Fruit fly (Drosophila melanogaster): ENCODE measurements around the gene CG2901.
"Not testable (repeated sequence)": the region's sequence is repeated elsewhere in the genome, so short reads cannot be mapped to it uniquely, and the experiment has no call there.

DNA sequence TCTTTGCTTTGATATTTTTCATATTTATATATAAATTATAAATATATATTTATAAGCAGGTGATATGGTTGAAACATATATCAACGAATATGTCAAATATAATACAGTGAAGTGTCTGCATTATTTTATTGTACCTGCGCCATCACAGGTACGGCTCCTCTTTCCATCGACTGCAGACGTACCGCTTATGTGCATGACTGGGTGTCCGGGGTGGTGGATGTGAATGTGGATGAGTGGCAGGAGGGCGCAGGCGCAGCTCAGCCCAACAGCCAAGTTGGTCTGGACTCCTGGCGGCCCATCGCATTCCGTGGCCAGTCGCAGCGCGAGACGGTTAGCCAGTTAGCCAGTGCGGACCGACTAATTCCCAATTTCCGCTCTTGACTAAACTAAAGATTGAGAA is 35.1 kb upstream of the CG2901 start, which contains the start of gene Crg-1:
- not testable (repeated sequence) for TF ChIP-seq Sin3A, Myc, psq, h, ttk (optimal IDR thresholded peaks at IDR 0.05)

All from Kc167 (cell line).